Fruit fly (Drosophila melanogaster): ENCODE measurements around the gene CG3226.
A peak's percentile ranks its signal among the peaks of the same experiment; 100 is the strongest.

CG3226 gene

DNA sequence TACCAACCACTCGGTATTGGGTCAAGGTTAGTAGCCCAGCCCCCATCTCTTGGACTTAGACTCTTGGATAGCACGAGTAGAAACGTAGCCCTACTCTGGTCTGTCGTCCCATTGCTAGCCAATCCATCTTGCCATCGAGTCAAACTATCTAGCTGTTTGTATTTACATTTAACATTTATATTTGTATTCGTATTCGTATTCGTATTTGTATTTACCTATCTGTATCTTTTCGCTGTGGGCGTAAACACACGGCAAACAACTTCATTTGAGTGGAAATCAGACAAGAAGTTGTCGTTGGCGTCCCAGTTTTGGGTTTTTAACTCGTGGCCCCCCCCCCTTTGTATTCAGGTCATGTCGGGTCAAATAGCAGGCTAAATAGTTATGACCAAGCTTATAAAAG is 39.8 kb downstream of the CG3226 start (continued):
- TF ChIP-seq CG15269 (tag; optimal IDR thresholded peaks at IDR 0.05) (peak; percentile 37), Lhr (GFP tag; optimal IDR thresholded peaks at IDR 0.05) (peak; percentile 15), Max (GFP tag; optimal IDR thresholded peaks at IDR 0.05) (no peak), Asciz (GFP tag; optimal IDR thresholded peaks at IDR 0.05) (peak; percentile 31), CG13424 (tag; optimal IDR thresholded peaks at IDR 0.05) (peak; percentile 32), MTF-1 (GFP tag; optimal IDR thresholded peaks at IDR 0.05; ENCODE audit: borderline replicate concordance) (peak; percentile 11), Sox100B (GFP tag; optimal IDR thresholded peaks at IDR 0.05) (peak; percentile 45), crc (GFP tag; optimal IDR thresholded peaks at IDR 0.05) (peak; percentile 5), sna (GFP tag; IDR thresholded peaks at IDR 0.05; ENCODE audit: partially characterized antibody) (no peak), lola (GFP tag; optimal IDR thresholded peaks at IDR 0.05) (peak in 1 of 3 experiments; percentile 20), knrl (GFP tag; IDR thresholded peaks at IDR 0.05; ENCODE audit: partially characterized antibody) (no peak), kay (GFP tag; optimal IDR thresholded peaks at IDR 0.05) (no peak), CG31441 (GFP tag; IDR thresholded peaks at IDR 0.05) (peak; percentile 25; the same call in 1 of the 2 replicates), bbx (GFP tag; IDR thresholded peaks at IDR 0.05; ENCODE audit: partially characterized antibody) (no peak), CG18619 (GFP tag; optimal IDR thresholded peaks at IDR 0.05) (peak; percentile 49), Med (GFP tag) (peak; percentile 80), CG5953 (GFP tag; IDR thresholded peaks at IDR 0.05) (no peak), ham (GFP tag; IDR thresholded peaks at IDR 0.05) (no peak), ara (GFP tag; IDR thresholded peaks at IDR 0.05) (peak; percentile 37; the same call in 1 of the 2 replicates), CG33557 (GFP tag; optimal IDR thresholded peaks at IDR 0.05) (peak; percentile 51), Fer1 (GFP tag; optimal IDR thresholded peaks at IDR 0.05) (peak; percentile 50), TFAM (GFP tag; optimal IDR thresholded peaks at IDR 0.05) (no peak), BtbVII (GFP tag; optimal IDR thresholded peaks at IDR 0.05) (peak; percentile 77), wek (GFP tag; optimal IDR thresholded peaks at IDR 0.05) (peak; percentile 71), Atf6 (GFP tag; IDR thresholded peaks at IDR 0.05) (no peak), lov (optimal IDR thresholded peaks at IDR 0.05) (no peak), lov (GFP tag; IDR thresholded peaks at IDR 0.05) (0 out of 3 replicates have a peak, but pooled peaks have one; percentile 43), CG11456 (GFP tag; IDR thresholded peaks at IDR 0.05) (no peak), sim (GFP tag; IDR thresholded peaks at IDR 0.05) (no peak), ERR (GFP tag; optimal IDR thresholded peaks at IDR 0.05) (no peak), sens (GFP tag) (peak; percentile 78), CG8281 (tag; optimal IDR thresholded peaks at IDR 0.05) (peak; percentile 20), Usf (GFP tag; optimal IDR thresholded peaks at IDR 0.05) (no peak), CG8478 (optimal IDR thresholded peaks at IDR 0.05) (no peak), ase (GFP tag; IDR thresholded peaks at IDR 0.05) (no peak), CG4424 (GFP tag; optimal IDR thresholded peaks at IDR 0.05) (peak; percentile 14), CG16813 (GFP tag; IDR thresholded peaks at IDR 0.05; ENCODE audit: partially characterized antibody) (no peak), CG18764 (GFP tag; optimal IDR thresholded peaks at IDR 0.05) (no peak), CG6683 (GFP tag; optimal IDR thresholded peaks at IDR 0.05) (peak; percentile 48), Xrp1 (GFP tag; IDR thresholded peaks at IDR 0.05) (peak; percentile 63), hkb (optimal IDR thresholded peaks at IDR 0.05) (no peak), hkb (GFP tag; IDR thresholded peaks at IDR 0.05) (0 out of 2 replicates have a peak, but pooled peaks have one; percentile 27), CG6791 (GFP tag; IDR thresholded peaks at IDR 0.05; ENCODE audit: partially characterized antibody) (no peak), corto (GFP tag; optimal IDR thresholded peaks at IDR 0.05) (no peak), sisA (GFP tag; IDR thresholded peaks at IDR 0.05) (no peak), az2 (GFP tag; optimal IDR thresholded peaks at IDR 0.05) (no peak), CG17385 (GFP tag; optimal IDR thresholded peaks at IDR 0.05) (peak; percentile 24), CG6854 (GFP tag; optimal IDR thresholded peaks at IDR 0.05) (peak; percentile 45), Hr78 (GFP tag; optimal IDR thresholded peaks at IDR 0.05) (peak in 1 of 2 experiments; percentile 62), croc (GFP tag; conservative IDR thresholded peaks at IDR 0.05) (no peak), CHES-1-like (GFP tag; optimal IDR thresholded peaks at IDR 0.05) (peak; percentile 18)

All from whole organism, embryonic.